Fruit fly (Drosophila melanogaster): ENCODE measurements around the gene CG42526.

The CG42526 gene

DNA sequence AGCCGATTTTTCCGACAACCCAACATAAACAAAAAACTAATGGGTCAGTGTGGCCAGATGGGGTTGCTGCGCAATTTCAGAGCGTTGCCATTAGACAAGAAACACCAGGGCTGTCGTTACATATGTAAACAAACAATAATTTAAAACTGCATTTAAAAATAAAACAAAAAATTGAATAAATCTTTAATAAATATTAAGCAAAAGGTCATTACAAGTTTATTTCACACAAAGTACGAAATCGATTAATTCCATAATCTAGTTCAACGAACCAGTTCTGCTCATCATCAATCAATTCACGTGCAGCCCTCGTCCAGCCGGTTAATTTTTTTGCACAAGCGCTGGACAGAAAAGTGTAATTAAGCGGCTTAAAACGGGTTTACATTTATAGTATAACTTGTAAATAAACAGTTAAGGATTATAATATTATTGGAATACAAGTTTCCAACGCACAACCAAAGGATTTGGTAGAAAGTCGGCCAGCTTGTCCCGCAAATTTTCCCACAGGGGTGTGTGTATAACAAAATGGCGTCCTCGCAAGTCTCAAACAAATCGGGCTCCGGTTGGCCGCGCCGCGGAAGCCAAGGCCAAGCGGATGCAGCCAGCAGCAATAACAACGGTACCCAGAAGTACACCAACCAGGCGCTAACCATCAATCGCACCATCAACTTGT lies 24.3 kb downstream of the CG42526 start, which contains the start of the genes CG4022 and Cpsf5:
Gene CG4022 (minus strand): TSS at position 79 of the 670 bp plus-strand sequence.
Gene Cpsf5 (plus strand): TSS at position 285 of the 670 bp plus-strand sequence.
- TF ChIP-seq CG17806 (tag; optimal IDR thresholded peaks at IDR 0.05) (peak; percentile 61), EcR (GFP tag; optimal IDR thresholded peaks at IDR 0.05) (peak; percentile 64), Pif1A (GFP tag; optimal IDR thresholded peaks at IDR 0.05) (peak; percentile 59), CG8301 (tag; optimal IDR thresholded peaks at IDR 0.05) (peak; percentile 36), CG8159 (tag; optimal IDR thresholded peaks at IDR 0.05) (peak; percentile 61), CG4496 (GFP tag; IDR thresholded peaks at IDR 0.05) (peak; percentile 75; the same call in 2 of the 3 replicates), CG13204 (GFP tag; optimal IDR thresholded peaks at IDR 0.05) (no peak), CG34367 (tag; optimal IDR thresholded peaks at IDR 0.05) (peak; percentile 52), CG14655 (GFP tag; optimal IDR thresholded peaks at IDR 0.05) (no peak), CG12605 (GFP tag; IDR thresholded peaks at IDR 0.05) (peak; percentile 60), fd96Ca (GFP tag; IDR thresholded peaks at IDR 0.05) (peak; percentile 65; the same call in 2 of the 3 replicates), CG15710 (tag; optimal IDR thresholded peaks at IDR 0.05) (peak; percentile 76), CG10348 (GFP tag; IDR thresholded peaks at IDR 0.05) (no peak), CG32121 (GFP tag; IDR thresholded peaks at IDR 0.05) (peak; percentile 70), CG9948 (tag; optimal IDR thresholded peaks at IDR 0.05) (peak; percentile 64), Ets98B (GFP tag; IDR thresholded peaks at IDR 0.05) (peak; percentile 61), Snoo (tag; optimal IDR thresholded peaks at IDR 0.05) (peak; percentile 51), rn (GFP tag; IDR thresholded peaks at IDR 0.05) (0 out of 2 replicates have a peak, but pooled peaks have one; percentile 7), gl (tag; optimal IDR thresholded peaks at IDR 0.05) (no peak), Pif1B (GFP tag; optimal IDR thresholded peaks at IDR 0.05) (peak; percentile 57), D1 (tag; optimal IDR thresholded peaks at IDR 0.05) (no peak)

DNA sequence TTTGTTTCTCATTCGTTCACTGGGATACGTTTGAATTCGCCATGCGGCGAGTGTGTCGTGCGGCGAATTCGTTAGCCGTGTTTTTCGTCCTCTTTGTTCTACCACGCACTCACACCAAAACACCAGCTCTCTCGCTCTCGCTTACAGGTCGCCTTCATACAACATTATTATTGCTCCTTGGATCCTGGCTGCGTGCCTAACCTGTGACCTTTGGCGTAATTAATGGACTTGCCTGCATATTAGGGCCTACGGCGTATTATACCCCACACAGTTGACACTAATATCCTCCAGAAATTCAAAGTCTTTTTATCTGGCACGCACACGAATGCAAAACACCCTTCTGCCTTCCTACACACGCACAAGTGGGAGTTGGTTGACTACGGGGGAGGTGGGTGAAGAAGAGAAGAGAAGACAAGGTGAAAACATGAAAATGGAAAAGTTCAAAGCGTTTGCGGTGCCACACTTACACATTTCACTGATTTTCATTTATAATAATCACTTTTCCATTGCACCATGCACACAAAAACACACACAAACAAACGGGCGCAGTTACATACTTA lies 25.1 kb downstream of the CG42526 start:
- no peak for TF ChIP-seq CG8301 (tag; optimal IDR thresholded peaks at IDR 0.05)
- no peak for TF ChIP-seq Snoo (tag; optimal IDR thresholded peaks at IDR 0.05)
- no peak for TF ChIP-seq CG10348 (GFP tag; IDR thresholded peaks at IDR 0.05)
- TF ChIP-seq D1 (tag; optimal IDR thresholded peaks at IDR 0.05) = no peak
- no peak for TF ChIP-seq CG12605 (GFP tag; IDR thresholded peaks at IDR 0.05)
- TF ChIP-seq rn (GFP tag; IDR thresholded peaks at IDR 0.05) = no peak
- TF ChIP-seq CG9948 (tag; optimal IDR thresholded peaks at IDR 0.05) = no peak
- TF ChIP-seq Pif1B (GFP tag; optimal IDR thresholded peaks at IDR 0.05) = no peak
- TF ChIP-seq CG8159 (tag; optimal IDR thresholded peaks at IDR 0.05) = no peak
- TF ChIP-seq CG14655 (GFP tag; optimal IDR thresholded peaks at IDR 0.05) = no peak
- TF ChIP-seq CG4496 (GFP tag; IDR thresholded peaks at IDR 0.05) = no peak
- no peak for TF ChIP-seq CG17806 (tag; optimal IDR thresholded peaks at IDR 0.05)
- no peak for TF ChIP-seq CG15710 (tag; optimal IDR thresholded peaks at IDR 0.05)
- TF ChIP-seq Pif1A (GFP tag; optimal IDR thresholded peaks at IDR 0.05) = no peak
- no peak for TF ChIP-seq CG13204 (GFP tag; optimal IDR thresholded peaks at IDR 0.05)
- TF ChIP-seq EcR (GFP tag; optimal IDR thresholded peaks at IDR 0.05) = no peak
- TF ChIP-seq fd96Ca (GFP tag; IDR thresholded peaks at IDR 0.05) = no peak
- TF ChIP-seq Ets98B (GFP tag; IDR thresholded peaks at IDR 0.05) = no peak

DNA sequence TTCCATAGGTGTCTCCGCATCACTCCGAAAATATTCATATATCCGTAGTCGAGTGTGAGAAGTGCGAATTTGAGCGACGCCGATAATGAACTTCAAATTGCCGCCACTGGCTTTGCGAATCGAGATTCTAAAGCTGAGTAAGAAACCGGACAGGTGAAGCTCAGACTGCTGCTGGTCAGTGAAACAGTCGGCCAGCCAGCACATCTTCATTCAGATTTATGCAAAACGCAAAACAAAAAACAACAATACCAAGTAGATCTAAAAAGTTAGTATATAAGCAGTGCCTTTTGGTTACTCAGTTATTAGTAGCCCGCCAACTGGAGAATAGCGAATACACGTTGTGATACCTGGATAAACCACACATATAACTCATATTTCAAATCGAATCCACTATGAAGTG lies 30.7 kb downstream of the CG42526 start, which contains the start of gene Cpr67B:
Gene Cpr67B (plus strand): TSS at position 301 of the 400 bp plus-strand sequence.
- no peak for TF ChIP-seq CG17806 (tag; optimal IDR thresholded peaks at IDR 0.05)
- TF ChIP-seq gl (tag; optimal IDR thresholded peaks at IDR 0.05) = no peak
- TF ChIP-seq Pif1B (GFP tag; optimal IDR thresholded peaks at IDR 0.05) = no peak
- no peak for TF ChIP-seq CG9948 (tag; optimal IDR thresholded peaks at IDR 0.05)
- no peak for TF ChIP-seq Ets98B (GFP tag; IDR thresholded peaks at IDR 0.05)
- no peak for TF ChIP-seq rn (GFP tag; IDR thresholded peaks at IDR 0.05)
- TF ChIP-seq EcR (GFP tag; optimal IDR thresholded peaks at IDR 0.05) = no peak
- no peak for TF ChIP-seq CG34367 (tag; optimal IDR thresholded peaks at IDR 0.05)

DNA sequence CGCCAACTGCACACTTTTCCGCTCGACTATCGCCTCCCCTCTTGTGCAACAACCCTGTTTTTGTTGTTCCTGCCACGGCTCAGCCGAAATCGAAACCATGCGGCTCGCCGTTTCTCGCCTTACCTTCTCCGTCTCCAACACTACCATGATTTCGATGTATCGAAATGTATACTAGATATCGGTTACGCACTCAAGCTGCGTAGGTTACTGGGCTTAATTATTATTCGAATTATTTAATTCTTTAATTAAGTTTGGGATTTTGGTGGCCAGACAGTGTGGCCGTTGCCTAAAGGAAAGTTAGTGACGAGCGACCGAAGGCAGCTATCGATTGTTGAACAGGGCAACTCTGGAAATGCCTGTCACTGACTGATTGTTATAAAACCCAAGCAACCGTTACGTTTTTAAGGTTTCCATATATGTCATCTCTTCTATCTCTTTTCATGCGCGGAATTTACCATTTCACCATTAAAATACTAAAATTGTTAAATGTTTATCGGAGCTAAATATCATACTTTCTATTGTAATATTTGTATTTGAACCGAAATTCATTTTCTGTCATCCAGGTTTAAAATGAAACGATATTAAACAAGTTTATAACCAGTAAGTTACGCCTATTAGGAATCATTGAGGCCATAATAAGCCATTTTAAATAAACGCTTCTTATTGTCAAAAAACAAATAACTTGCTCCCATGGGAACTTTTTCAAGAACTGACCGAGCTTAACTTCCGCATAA lies 32.9 kb downstream of the CG42526 start, which contains the start of gene eIF4E1:
Gene eIF4E1 (minus strand): TSS at position 304 of the 734 bp plus-strand sequence.
- TF ChIP-seq CG10348 (GFP tag; IDR thresholded peaks at IDR 0.05) (no peak), CG12605 (GFP tag; IDR thresholded peaks at IDR 0.05) (no peak), fd96Ca (GFP tag; IDR thresholded peaks at IDR 0.05) (no peak), CG32121 (GFP tag; IDR thresholded peaks at IDR 0.05) (no peak), CG14655 (GFP tag; optimal IDR thresholded peaks at IDR 0.05) (no peak), Pif1A (GFP tag; optimal IDR thresholded peaks at IDR 0.05) (no peak), Ets98B (GFP tag; IDR thresholded peaks at IDR 0.05) (no peak), CG8301 (tag; optimal IDR thresholded peaks at IDR 0.05) (no peak), rn (GFP tag; IDR thresholded peaks at IDR 0.05) (no peak), gl (tag; optimal IDR thresholded peaks at IDR 0.05) (no peak), CG15710 (tag; optimal IDR thresholded peaks at IDR 0.05) (no peak), CG13204 (GFP tag; optimal IDR thresholded peaks at IDR 0.05) (no peak), Snoo (tag; optimal IDR thresholded peaks at IDR 0.05) (no peak), EcR (GFP tag; optimal IDR thresholded peaks at IDR 0.05) (no peak), CG34367 (tag; optimal IDR thresholded peaks at IDR 0.05) (no peak), CG17806 (tag; optimal IDR thresholded peaks at IDR 0.05) (no peak), CG9948 (tag; optimal IDR thresholded peaks at IDR 0.05) (no peak), CG4496 (GFP tag; IDR thresholded peaks at IDR 0.05) (no peak), Pif1B (GFP tag; optimal IDR thresholded peaks at IDR 0.05) (no peak), CG8159 (tag; optimal IDR thresholded peaks at IDR 0.05) (no peak)

Data from whole organism, pupa.